Fruit fly (Drosophila melanogaster): ENCODE data around the gene ArgRS.

Gene ArgRS

dm6 chrX:15867863-15868262 lies 23.9 kb upstream of the ArgRS start, which contains the start of gene Gapdh2 (continued):
- TF ChIP-seq CTCF (GFP tag; optimal IDR thresholded peaks at IDR 0.05): peak; percentile 81
- peak; percentile 100 for TF ChIP-seq tap (tag; optimal IDR thresholded peaks at IDR 0.05)
- peak; percentile 100 for TF ChIP-seq Hmr (GFP tag; optimal IDR thresholded peaks at IDR 0.05)
- peak; percentile 100 for TF ChIP-seq CG31441 (GFP tag; IDR thresholded peaks at IDR 0.05)
- peak; percentile 87 for TF ChIP-seq CG3995 (GFP tag; optimal IDR thresholded peaks at IDR 0.05)
- TF ChIP-seq CG5245 (GFP tag; optimal IDR thresholded peaks at IDR 0.05): peak; percentile 98
- TF ChIP-seq Vsx1 (GFP tag; optimal IDR thresholded peaks at IDR 0.05): peak; percentile 97
- no peak for TF ChIP-seq Kr (GFP tag; optimal IDR thresholded peaks at IDR 0.05)
- peak; percentile 88 for TF ChIP-seq pnt (GFP tag; optimal IDR thresholded peaks at IDR 0.05)
- peak; percentile 99 for TF ChIP-seq sqz (GFP tag; optimal IDR thresholded peaks at IDR 0.05)
- peak; percentile 100 for TF ChIP-seq CG13296 (GFP tag; optimal IDR thresholded peaks at IDR 0.05)
- peak; percentile 98 for TF ChIP-seq CG10979 (tag; optimal IDR thresholded peaks at IDR 0.05)
- peak; percentile 100 for TF ChIP-seq sug (tag; optimal IDR thresholded peaks at IDR 0.05)
- TF ChIP-seq Dad (GFP tag; optimal IDR thresholded peaks at IDR 0.05): peak; percentile 98
- TF ChIP-seq ap (GFP tag; IDR thresholded peaks at IDR 0.05): peak; percentile 98
- peak; percentile 98 for TF ChIP-seq crc (GFP tag; optimal IDR thresholded peaks at IDR 0.05)
- peak; percentile 100 for TF ChIP-seq unpg (GFP tag; optimal IDR thresholded peaks at IDR 0.05)
- no peak; the same call in 1 of the 2 replicates for TF ChIP-seq Doc2 (GFP tag; IDR thresholded peaks at IDR 0.05)
- TF ChIP-seq hb (GFP tag; IDR thresholded peaks at IDR 0.05; ENCODE audit: partially characterized antibody): no peak
- TF ChIP-seq nerfin-1 (tag; optimal IDR thresholded peaks at IDR 0.05): peak; percentile 99
- TF ChIP-seq NFAT (GFP tag; IDR thresholded peaks at IDR 0.05): peak; percentile 98
- peak; percentile 98 for TF ChIP-seq CG2875 (GFP tag; optimal IDR thresholded peaks at IDR 0.05)
- TF ChIP-seq CG32772 (GFP tag; IDR thresholded peaks at IDR 0.05): peak; percentile 98
- peak; percentile 95 for TF ChIP-seq CkIIα-i1 (GFP tag; IDR thresholded peaks at IDR 0.05)
- TF ChIP-seq mld (GFP tag; IDR thresholded peaks at IDR 0.05; ENCODE audit: partially characterized antibody): no peak
- TF ChIP-seq zen2 (GFP tag; IDR thresholded peaks at IDR 0.05; ENCODE audit: partially characterized antibody): no peak
- peak; percentile 88 for TF ChIP-seq CG2116 (GFP tag; optimal IDR thresholded peaks at IDR 0.05)
- TF ChIP-seq hkb (optimal IDR thresholded peaks at IDR 0.05): no peak
- TF ChIP-seq hkb (GFP tag; IDR thresholded peaks at IDR 0.05): peak; percentile 100
- TF ChIP-seq CG1602 (GFP tag; optimal IDR thresholded peaks at IDR 0.05): peak; percentile 98
- TF ChIP-seq CG2120 (GFP tag; optimal IDR thresholded peaks at IDR 0.05): peak; percentile 99
- peak; percentile 94 for TF ChIP-seq tx (GFP tag; optimal IDR thresholded peaks at IDR 0.05)
- TF ChIP-seq wek (GFP tag; optimal IDR thresholded peaks at IDR 0.05): peak; percentile 96
- peak; percentile 98 for TF ChIP-seq vfl (GFP tag; optimal IDR thresholded peaks at IDR 0.05)
- TF ChIP-seq Optix (GFP tag; IDR thresholded peaks at IDR 0.05): no peak; the same call in 2 of the 3 replicates
- TF ChIP-seq YL-1 (GFP tag; optimal IDR thresholded peaks at IDR 0.05): peak; percentile 99
- TF ChIP-seq Oli (tag; optimal IDR thresholded peaks at IDR 0.05): peak; percentile 99
- peak in 1 of 2 experiments; percentile 57 for TF ChIP-seq tll (GFP tag; optimal IDR thresholded peaks at IDR 0.05)
- no peak for TF ChIP-seq sna (GFP tag; IDR thresholded peaks at IDR 0.05; ENCODE audit: partially characterized antibody)
- peak; percentile 99 for TF ChIP-seq schlank (tag; optimal IDR thresholded peaks at IDR 0.05)
- peak; percentile 96; the same call in 1 of the 2 replicates for TF ChIP-seq Lim3 (GFP tag; IDR thresholded peaks at IDR 0.05)
- TF ChIP-seq lilli (GFP tag; optimal IDR thresholded peaks at IDR 0.05): peak; percentile 99
- TF ChIP-seq CG6854 (GFP tag; optimal IDR thresholded peaks at IDR 0.05): peak; percentile 100
- TF ChIP-seq phol (tag; optimal IDR thresholded peaks at IDR 0.05): peak; percentile 97
- TF ChIP-seq Asciz (GFP tag; optimal IDR thresholded peaks at IDR 0.05): peak; percentile 99
- peak; percentile 96 for TF ChIP-seq CG33213 (GFP tag; optimal IDR thresholded peaks at IDR 0.05)
- TF ChIP-seq Blimp-1 (GFP tag; optimal IDR thresholded peaks at IDR 0.05): peak; percentile 99
- TF ChIP-seq CG1792 (GFP tag; optimal IDR thresholded peaks at IDR 0.05): peak; percentile 94
- TF ChIP-seq shn (GFP tag; optimal IDR thresholded peaks at IDR 0.05): peak; percentile 85
- no peak for TF ChIP-seq D (optimal IDR thresholded peaks at IDR 0.05)
- TF ChIP-seq D (GFP tag; optimal IDR thresholded peaks at IDR 0.05): peak; percentile 98
